Fruit fly (Drosophila melanogaster) whole organism, pupa: ENCODE results near the gene Vps37B.
A peak's percentile ranks its signal among the peaks of the same experiment; 100 is the strongest.

Source experiments
- CG10348 ChIP-seq: fragments of 200-800 bp; sonication (Bioruptor generic); IDR thresholded peaks from 2 replicates; pipeline ENCODE4 v1.3.6; 2022; ENCODE audit warnings: missing biosample characterization, missing genetic modification characterization
- CG12605 ChIP-seq: fragments of 200-800 bp; sonication (Bioruptor generic); IDR thresholded peaks from 2 replicates; pipeline ENCODE4 v1.3.6; 2022; ENCODE audit warnings: missing biosample characterization, missing genetic modification characterization
- CG13204 ChIP-seq: fragments of 200-800 bp; sonication (Bioruptor generic); optimal IDR thresholded peaks from 2 replicates; lab custom pipeline; 2018; ENCODE audit warnings: missing biosample characterization, mild to moderate bottlenecking, missing genetic modification characterization, moderate library complexity
- CG14655 ChIP-seq: fragments of 200-800 bp; sonication (Bioruptor generic); optimal IDR thresholded peaks from 3 replicates; lab custom pipeline; 2017; ENCODE audit warnings: mild to moderate bottlenecking, missing biosample characterization, missing genetic modification reagents, missing genetic modification characterization
- CG15710 ChIP-seq: fragments of 200-800 bp; sonication (Bioruptor generic); optimal IDR thresholded peaks from 2 replicates; lab custom pipeline; 2018; ENCODE audit warnings: missing biosample characterization, mild to moderate bottlenecking, missing genetic modification characterization, moderate library complexity
- CG17806 ChIP-seq: fragments of 200-800 bp; sonication (Bioruptor generic); optimal IDR thresholded peaks from 2 replicates; lab custom pipeline; 2018; ENCODE audit warnings: missing biosample characterization, mild to moderate bottlenecking, missing genetic modification characterization, moderate library complexity
- CG32121 ChIP-seq: fragments of 200-800 bp; sonication (Bioruptor generic); IDR thresholded peaks from 2 replicates; pipeline ENCODE4 v1.3.6; 2022; ENCODE audit warnings: missing biosample characterization, missing genetic modification characterization
- CG34367 ChIP-seq: fragments of 200-800 bp; sonication (Bioruptor generic); optimal IDR thresholded peaks from 2 replicates; lab custom pipeline; 2018; ENCODE audit warnings: missing biosample characterization, mild to moderate bottlenecking, missing genetic modification characterization
- CG4496 ChIP-seq: fragments of 200-800 bp; sonication (Bioruptor generic); IDR thresholded peaks from 3 replicates; pipeline ENCODE4 v1.3.6; 2022; ENCODE audit warnings: missing biosample characterization, missing genetic modification characterization
- CG8159 ChIP-seq: fragments of 200-800 bp; sonication (Bioruptor generic); optimal IDR thresholded peaks from 3 replicates; lab custom pipeline; 2018; ENCODE audit warnings: missing biosample characterization, mild to moderate bottlenecking, missing genetic modification characterization, moderate library complexity
- CG8301 ChIP-seq: fragments of 200-800 bp; sonication (Bioruptor generic); optimal IDR thresholded peaks from 2 replicates; lab custom pipeline; 2018; ENCODE audit warnings: missing biosample characterization, mild to moderate bottlenecking, missing genetic modification characterization
- CG9948 ChIP-seq: fragments of 200-800 bp; sonication (Bioruptor generic); optimal IDR thresholded peaks from 2 replicates; lab custom pipeline; 2018; ENCODE audit warnings: missing biosample characterization, mild to moderate bottlenecking, missing genetic modification characterization, moderate library complexity
- D1 ChIP-seq: fragments of 200-800 bp; sonication (Bioruptor generic); optimal IDR thresholded peaks from 2 replicates; lab custom pipeline; 2018; ENCODE audit warnings: missing biosample characterization, mild to moderate bottlenecking, missing genetic modification characterization, moderate library complexity
- EcR ChIP-seq: fragments of 200-800 bp; sonication (Bioruptor generic); optimal IDR thresholded peaks from 3 replicates; lab custom pipeline; 2019; ENCODE audit warnings: missing biosample characterization, missing genetic modification characterization, mild to moderate bottlenecking, moderate library complexity, missing genetic modification reagents
- Ets98B ChIP-seq: fragments of 200-800 bp; sonication (Bioruptor generic); IDR thresholded peaks from 2 replicates; pipeline ENCODE4 v1.3.6; 2022; ENCODE audit warnings: missing biosample characterization, missing genetic modification characterization
- Pif1A ChIP-seq: fragments of 200-800 bp; sonication (Bioruptor generic); optimal IDR thresholded peaks from 3 replicates; lab custom pipeline; 2016; ENCODE audit warnings: missing biosample characterization, missing genetic modification characterization
- Pif1B ChIP-seq: fragments of 200-800 bp; sonication (Bioruptor generic); optimal IDR thresholded peaks from 3 replicates; lab custom pipeline; 2016; ENCODE audit warnings: missing biosample characterization, missing genetic modification characterization
- Snoo ChIP-seq: fragments of 200-800 bp; sonication (Bioruptor generic); optimal IDR thresholded peaks from 3 replicates; lab custom pipeline; 2017; ENCODE audit warnings: missing biosample characterization, mild to moderate bottlenecking, missing genetic modification characterization, inconsistent platforms
- fd96Ca ChIP-seq: fragments of 200-800 bp; sonication (Bioruptor generic); IDR thresholded peaks from 3 replicates; pipeline ENCODE4 v1.3.6; 2022; ENCODE audit warnings: missing biosample characterization, missing genetic modification characterization
- gl ChIP-seq: fragments of 200-800 bp; sonication (Bioruptor generic); optimal IDR thresholded peaks from 2 replicates; lab custom pipeline; 2018; ENCODE audit warnings: missing biosample characterization, mild to moderate bottlenecking, missing genetic modification characterization
- rn ChIP-seq: fragments of 200-800 bp; sonication (Bioruptor generic); IDR thresholded peaks from 2 replicates; pipeline ENCODE4 v1.3.6; 2022; ENCODE audit warnings: missing biosample characterization, missing genetic modification characterization

Vps37B gene

dm6 chr3R:5212759-5213053 is 13.3 kb upstream of the Vps37B start:
- TF ChIP-seq CG34367 (tag; lab: Kevin White, UChicago) (no peak), CG13204 (GFP tag; lab: Kevin White, UChicago) (no peak), CG10348 (GFP tag; lab: Robert Waterston, UW) (no peak), Ets98B (GFP tag; lab: Robert Waterston, UW) (no peak), rn (no peak), CG15710 (tag; lab: Kevin White, UChicago) (no peak), Pif1B (no peak), D1 (tag; lab: Kevin White, UChicago) (no peak), CG14655 (GFP tag; lab: Kevin White, UChicago) (no peak), EcR (GFP tag; lab: Kevin White, UChicago) (no peak), CG17806 (tag; lab: Kevin White, UChicago) (no peak), Pif1A (no peak), Snoo (tag; lab: Kevin White, UChicago) (no peak), CG9948 (tag; lab: Kevin White, UChicago) (no peak), fd96Ca (no peak), gl (tag; lab: Kevin White, UChicago) (no peak)

dm6 chr3R:5213309-5213708 is 12.6 kb upstream of the Vps37B start:
- peak; percentile 86 for TF ChIP-seq CG13204 (GFP tag; lab: Kevin White, UChicago)
- TF ChIP-seq gl (tag; lab: Kevin White, UChicago), result peak; percentile 13
- TF ChIP-seq Ets98B (GFP tag; lab: Robert Waterston, UW), result peak; percentile 34; the same call in 1 of the 2 replicates
- TF ChIP-seq CG4496 (GFP tag; lab: Robert Waterston, UW), result no peak
- peak; percentile 63 for TF ChIP-seq EcR (GFP tag; lab: Kevin White, UChicago)

- TF ChIP-seq CG14655 (GFP tag; lab: Kevin White, UChicago), result peak; percentile 51
- TF ChIP-seq Ets98B (GFP tag; lab: Robert Waterston, UW), result peak; percentile 23; the same call in 1 of the 2 replicates
- TF ChIP-seq fd96Ca, result 0 out of 3 replicates have a peak, but pooled peaks have one; percentile 34
- no peak for TF ChIP-seq CG32121 (GFP tag; lab: Robert Waterston, UW)
- peak; percentile 43 for TF ChIP-seq CG8301
- TF ChIP-seq EcR (GFP tag; lab: Kevin White, UChicago), result no peak
- TF ChIP-seq CG4496 (GFP tag; lab: Robert Waterston, UW), result 0 out of 3 replicates have a peak, but pooled peaks have one; percentile 33
- TF ChIP-seq, all 21 proteins: peak for 5
Observed at dm6 chr3R:5214162-5214916, 11.6 kb upstream of the Vps37B start.

dm6 chr3R:5215334-5216307 is 10.3 kb upstream of the Vps37B start:
- peak; percentile 88 for TF ChIP-seq CG9948 (tag; lab: Kevin White, UChicago)
- TF ChIP-seq CG8159 (tag; lab: Kevin White, UChicago), result peak; percentile 89
- TF ChIP-seq Pif1A, result peak; percentile 89
- TF ChIP-seq fd96Ca, result peak; percentile 87
- peak; percentile 85 for TF ChIP-seq Snoo (tag; lab: Kevin White, UChicago)
- peak; percentile 90 for TF ChIP-seq CG14655 (GFP tag; lab: Kevin White, UChicago)
- no peak for TF ChIP-seq CG10348 (GFP tag; lab: Robert Waterston, UW)
- TF ChIP-seq CG34367 (tag; lab: Kevin White, UChicago), result peak; percentile 84
- peak; percentile 90 for TF ChIP-seq CG15710 (tag; lab: Kevin White, UChicago)
- peak; percentile 70 for TF ChIP-seq gl (tag; lab: Kevin White, UChicago)
- peak; percentile 90 for TF ChIP-seq CG8301
- TF ChIP-seq EcR (GFP tag; lab: Kevin White, UChicago), result peak; percentile 88
- TF ChIP-seq CG17806 (tag; lab: Kevin White, UChicago), result peak; percentile 82
- TF ChIP-seq CG4496 (GFP tag; lab: Robert Waterston, UW), result peak; percentile 84
- peak; percentile 45 for TF ChIP-seq D1 (tag; lab: Kevin White, UChicago)
- peak; percentile 83 for TF ChIP-seq Pif1B
- peak; percentile 63 for TF ChIP-seq rn
- TF ChIP-seq CG12605, result peak; percentile 80
- peak; percentile 79 for TF ChIP-seq Ets98B (GFP tag; lab: Robert Waterston, UW)
- peak; percentile 82 for TF ChIP-seq CG13204 (GFP tag; lab: Kevin White, UChicago)
- peak; percentile 76 for TF ChIP-seq CG32121 (GFP tag; lab: Robert Waterston, UW)

- TF ChIP-seq EcR (GFP tag; lab: Kevin White, UChicago), result peak; percentile 60
- TF ChIP-seq Pif1A, result no peak
Observed at dm6 chr3R:5216308-5216765, 9.6 kb upstream of the Vps37B start.

- TF ChIP-seq CG15710 (tag; lab: Kevin White, UChicago) (no peak), fd96Ca (0 out of 3 replicates have a peak, but pooled peaks have one; percentile 22), Ets98B (GFP tag; lab: Robert Waterston, UW) (peak; percentile 48; the same call in 1 of the 2 replicates), CG32121 (GFP tag; lab: Robert Waterston, UW) (no peak), CG17806 (tag; lab: Kevin White, UChicago) (no peak), EcR (GFP tag; lab: Kevin White, UChicago) (no peak), Snoo (tag; lab: Kevin White, UChicago) (peak; percentile 8), CG8301 (no peak), D1 (tag; lab: Kevin White, UChicago) (no peak), Pif1B (no peak), rn (no peak), Pif1A (no peak), CG12605 (peak; percentile 46; the same call in 1 of the 2 replicates), CG9948 (tag; lab: Kevin White, UChicago) (no peak), CG10348 (GFP tag; lab: Robert Waterston, UW) (no peak), CG34367 (tag; lab: Kevin White, UChicago) (no peak)
- TF ChIP-seq, all 21 proteins: peak for 4
Observed at dm6 chr3R:5217278-5217714, 8.7 kb upstream of the Vps37B start, which contains the start of gene cno. Gene cno (minus strand): TSS chr3R:5217456.
